Worm (Caenorhabditis elegans) whole organism, L2 larva: ENCODE results near the gene F23D12.1.

Experiments used
- F13H6.1 ChIP-seq: sonication (generic microtip); optimal IDR thresholded peaks from 2 replicates; lab custom pipeline; 2016; ENCODE audit warnings: missing genetic modification characterization, missing compliant biosample characterization
- R02D3.7 ChIP-seq: fragments of 150-350 bp; optimal IDR thresholded peaks from 2 replicates; lab custom pipeline; 2014; ENCODE audit warnings: missing biosample characterization, missing genetic modification characterization
- ZK546.5 ChIP-seq: sonication (generic microtip); optimal IDR thresholded peaks from 2 replicates; lab custom pipeline; 2017; ENCODE audit warnings: missing biosample characterization, missing genetic modification characterization
- alr-1 ChIP-seq: fragments of 150-350 bp; optimal IDR thresholded peaks from 2 replicates; lab custom pipeline; 2014; ENCODE audit warnings: missing biosample characterization, missing genetic modification characterization
- ama-1 ChIP-seq: fragments of 150-350 bp; optimal IDR thresholded peaks from 2 replicates; lab custom pipeline; 2018; ENCODE audit warnings: inconsistent platforms
- ceh-16 ChIP-seq: fragments of 150-350 bp; optimal IDR thresholded peaks from 2 replicates; lab custom pipeline; 2014; ENCODE audit warnings: missing biosample characterization, missing genetic modification characterization
- ceh-82 ChIP-seq: fragments of 150-350 bp; optimal IDR thresholded peaks from 2 replicates; lab custom pipeline; 2014; ENCODE audit warnings: missing biosample characterization, missing genetic modification characterization
- crh-2 ChIP-seq: sonication (generic microtip); optimal IDR thresholded peaks from 2 replicates; lab custom pipeline; 2017; ENCODE audit warnings: missing biosample characterization, missing genetic modification characterization
- elt-1 ChIP-seq: fragments of 150-350 bp; optimal IDR thresholded peaks from 2 replicates; lab custom pipeline; 2014; ENCODE audit warnings: missing biosample characterization, missing genetic modification characterization
- fos-1 ChIP-seq: fragments of 150-350 bp; optimal IDR thresholded peaks from 2 replicates; lab custom pipeline; 2014; ENCODE audit warnings: missing biosample characterization, missing genetic modification characterization
- gmeb-1 ChIP-seq: fragments of 150-350 bp; optimal IDR thresholded peaks from 2 replicates; lab custom pipeline; 2014; ENCODE audit warnings: missing biosample characterization, missing genetic modification characterization
- lin-11 ChIP-seq: fragments of 150-350 bp; sonication (generic microtip); optimal IDR thresholded peaks from 2 replicates; lab custom pipeline; 2014; ENCODE audit warnings: missing biosample characterization, missing genetic modification characterization, inconsistent platforms, mixed read lengths
- lin-13 ChIP-seq: fragments of 150-350 bp; optimal IDR thresholded peaks from 2 replicates; lab custom pipeline; 2014; ENCODE audit warnings: missing biosample characterization, missing genetic modification reagents, missing genetic modification characterization
- lin-39 ChIP-seq: fragments of 150-350 bp; optimal IDR thresholded peaks from 2 replicates; lab custom pipeline; 2014; ENCODE audit warnings: missing biosample characterization, missing genetic modification reagents, missing genetic modification characterization
- lsy-2 ChIP-seq, 2 experiments: fragments of 150-350 bp in 1 of 2; sonication (generic microtip) in 1 of 2; optimal IDR thresholded peaks; 2 replicates each; lab custom pipeline; 2014 to 2017; ENCODE audit warnings: missing biosample characterization in 2 of 2, missing genetic modification characterization in 2 of 2
- mab-5 ChIP-seq: fragments of 150-350 bp; optimal IDR thresholded peaks from 2 replicates; lab custom pipeline; 2014; ENCODE audit warnings: missing biosample characterization, missing genetic modification characterization
- mbf-1 ChIP-seq: sonication (generic microtip); optimal IDR thresholded peaks from 2 replicates; lab custom pipeline; 2017; ENCODE audit warnings: missing biosample characterization, missing genetic modification characterization
- mdl-1 ChIP-seq, 2 experiments: fragments of 150-350 bp in 1 of 2; sonication (generic microtip) in 1 of 2; optimal IDR thresholded peaks; 2 replicates each; lab custom pipeline; 2017; ENCODE audit warnings: missing biosample characterization in 2 of 2, missing genetic modification characterization in 2 of 2
- nhr-10 ChIP-seq: sonication (generic microtip); optimal IDR thresholded peaks from 2 replicates; lab custom pipeline; 2017; ENCODE audit warnings: missing biosample characterization, missing genetic modification characterization
- nhr-11 ChIP-seq: fragments of 150-350 bp; optimal IDR thresholded peaks from 2 replicates; lab custom pipeline; 2014; ENCODE audit warnings: missing biosample characterization, missing genetic modification characterization
- nhr-12 ChIP-seq: fragments of 150-350 bp; optimal IDR thresholded peaks from 2 replicates; lab custom pipeline; 2014; ENCODE audit warnings: missing biosample characterization, missing genetic modification characterization
- nhr-129 ChIP-seq: fragments of 150-350 bp; optimal IDR thresholded peaks from 2 replicates; lab custom pipeline; 2014; ENCODE audit warnings: missing biosample characterization, missing genetic modification characterization
- nhr-21 ChIP-seq: fragments of 150-350 bp; optimal IDR thresholded peaks from 2 replicates; lab custom pipeline; 2014; ENCODE audit warnings: missing biosample characterization, missing genetic modification characterization
- nhr-23 ChIP-seq: fragments of 150-350 bp; optimal IDR thresholded peaks from 2 replicates; lab custom pipeline; 2014; ENCODE audit warnings: missing biosample characterization, missing genetic modification reagents, missing genetic modification characterization
- nhr-237 ChIP-seq: fragments of 150-350 bp; optimal IDR thresholded peaks from 2 replicates; lab custom pipeline; 2014; ENCODE audit warnings: missing biosample characterization, missing genetic modification characterization
- nhr-25 ChIP-seq: fragments of 150-350 bp; sonication (generic microtip); optimal IDR thresholded peaks from 3 replicates; lab custom pipeline; 2014; ENCODE audit warnings: missing biosample characterization, missing genetic modification characterization
- nhr-6 ChIP-seq: fragments of 150-350 bp; optimal IDR thresholded peaks from 2 replicates; lab custom pipeline; 2014; ENCODE audit warnings: missing biosample characterization, missing genetic modification characterization
- nhr-77 ChIP-seq: fragments of 150-350 bp; optimal IDR thresholded peaks from 2 replicates; lab custom pipeline; 2014; ENCODE audit warnings: missing biosample characterization, missing genetic modification characterization
- peb-1 ChIP-seq: fragments of 150-350 bp; optimal IDR thresholded peaks from 2 replicates; lab custom pipeline; 2014; ENCODE audit warnings: missing biosample characterization, missing genetic modification characterization
- sem-4 ChIP-seq: fragments of 150-350 bp; optimal IDR thresholded peaks from 2 replicates; lab custom pipeline; 2014; ENCODE audit warnings: missing biosample characterization, missing genetic modification reagents, missing genetic modification characterization
- sma-3 ChIP-seq: sonication (generic microtip); optimal IDR thresholded peaks from 2 replicates; lab custom pipeline; 2016; ENCODE audit warnings: missing genetic modification reagents, missing genetic modification characterization, missing compliant biosample characterization
- snpc-4 ChIP-seq: fragments of 150-350 bp; optimal IDR thresholded peaks from 2 replicates; lab custom pipeline; 2014; ENCODE audit warnings: missing biosample characterization, missing genetic modification characterization
- unc-39 ChIP-seq: fragments of 150-350 bp; optimal IDR thresholded peaks from 2 replicates; lab custom pipeline; 2014; ENCODE audit warnings: missing biosample characterization, missing genetic modification characterization
- unc-55 ChIP-seq: fragments of 150-350 bp; sonication (generic microtip); optimal IDR thresholded peaks from 3 replicates; lab custom pipeline; 2014; ENCODE audit warnings: missing biosample characterization, missing genetic modification reagents, missing genetic modification characterization
- unc-62 ChIP-seq: fragments of 150-350 bp; optimal IDR thresholded peaks from 2 replicates; lab custom pipeline; 2014; ENCODE audit warnings: missing biosample characterization, missing genetic modification reagents, missing genetic modification characterization
- zag-1 ChIP-seq: fragments of 150-350 bp; optimal IDR thresholded peaks from 2 replicates; lab custom pipeline; 2014; ENCODE audit warnings: missing biosample characterization, missing genetic modification characterization
- ztf-11 ChIP-seq: sonication (generic microtip); optimal IDR thresholded peaks from 2 replicates; lab custom pipeline; 2017; ENCODE audit warnings: missing biosample characterization, missing genetic modification characterization

Gene F23D12.1

ce11 chrX:14424673-14425072, 3.3 kb downstream of the F23D12.1 start, which contains the start of gene F23D12.11:
TSS of gene F23D12.11 (minus strand) at chrX:14424751.
- TF ChIP-seq nhr-129 (tag; lab: Kevin White, UChicago) (no peak), R02D3.7 (tag; lab: Kevin White, UChicago) (no peak), nhr-237 (tag; lab: Kevin White, UChicago) (no peak), lin-13 (GFP tag; lab: Kevin White, UChicago) (no peak), lin-11 (tag; lab: Kevin White, UChicago) (no peak), snpc-4 (tag; lab: Kevin White, UChicago) (no peak), nhr-77 (tag; lab: Kevin White, UChicago) (no peak), nhr-10 (tag; lab: Kevin White, UChicago) (no peak), ceh-82 (tag; lab: Kevin White, UChicago) (no peak)
- TF ChIP-seq, all 48 proteins: peak for 0

- TF ChIP-seq mab-5 (no peak), sem-4 (tag; lab: Kevin White, UChicago) (no peak), ceh-82 (tag; lab: Kevin White, UChicago) (no peak), ztf-11 (tag; lab: Kevin White, UChicago) (no peak), alr-1 (tag; lab: Kevin White, UChicago) (no peak), ceh-16 (tag; lab: Kevin White, UChicago) (no peak), F13H6.1 (tag; lab: Kevin White, UChicago) (no peak), nhr-6 (tag; lab: Kevin White, UChicago) (no peak), crh-2 (tag; lab: Kevin White, UChicago) (no peak), zag-1 (no peak), lin-13 (GFP tag; lab: Kevin White, UChicago) (no peak), nhr-21 (tag; lab: Kevin White, UChicago) (no peak), R02D3.7 (tag; lab: Kevin White, UChicago) (no peak), sma-3 (GFP tag; lab: Kevin White, UChicago) (no peak), unc-39 (tag; lab: Kevin White, UChicago) (no peak)
These were observed 3.8 kb downstream of the F23D12.1 start for ce11 chrX:14424186-14424585.

- TF ChIP-seq mbf-1 (tag; lab: Kevin White, UChicago) (no peak), fos-1 (tag; lab: Kevin White, UChicago) (no peak), F13H6.1 (tag; lab: Kevin White, UChicago) (no peak)
These were observed 4.8 kb downstream of the F23D12.1 start, which contains the start of gene fipr-3 for ce11 chrX:14423105-14423504. TSS of gene fipr-3 (plus strand) at chrX:14423405.

- TF ChIP-seq F13H6.1 (tag; lab: Kevin White, UChicago) (no peak), nhr-25 (tag; lab: Kevin White, UChicago) (no peak), lin-39 (tag; lab: Kevin White, UChicago) (no peak), crh-2 (tag; lab: Kevin White, UChicago) (no peak), R02D3.7 (tag; lab: Kevin White, UChicago) (no peak), mbf-1 (tag; lab: Kevin White, UChicago) (no peak), nhr-23 (tag; lab: Kevin White, UChicago) (no peak), nhr-10 (tag; lab: Kevin White, UChicago) (no peak), elt-1 (no peak), nhr-11 (tag; lab: Kevin White, UChicago) (no peak), alr-1 (tag; lab: Kevin White, UChicago) (no peak), mdl-1 (tag; optimal IDR thresholded peaks at IDR 0.05; lab: Kevin White, UChicago) (no peak), sma-3 (GFP tag; lab: Kevin White, UChicago) (no peak), nhr-12 (tag; lab: Kevin White, UChicago) (no peak), unc-55 (no peak), ZK546.5 (tag; lab: Kevin White, UChicago) (no peak), fos-1 (tag; lab: Kevin White, UChicago) (no peak)
These were observed 6.4 kb downstream of the F23D12.1 start, which contains the start of gene F23D12.2 for ce11 chrX:14421529-14421982. TSS of gene F23D12.2 (minus strand) at chrX:14421579.

ce11 chrX:14415641-14416040, 12.3 kb downstream of the F23D12.1 start, which contains the start of gene F23D12.10:
TSS of gene F23D12.10 (minus strand) at chrX:14415741.
- TF ChIP-seq ZK546.5 (tag; lab: Kevin White, UChicago): no peak
- no peak for TF ChIP-seq peb-1 (tag; lab: Kevin White, UChicago)
- no peak for TF ChIP-seq ama-1 (lab: Kevin White, UChicago)
- TF ChIP-seq sem-4 (tag; lab: Kevin White, UChicago): no peak
- no peak for TF ChIP-seq alr-1 (tag; lab: Kevin White, UChicago)
- no peak for TF ChIP-seq sma-3 (GFP tag; lab: Kevin White, UChicago)
- TF ChIP-seq nhr-129 (tag; lab: Kevin White, UChicago): no peak
- TF ChIP-seq lsy-2 (tag; optimal IDR thresholded peaks at IDR 0.05; lab: Kevin White, UChicago): no peak
- no peak for TF ChIP-seq unc-55
- TF ChIP-seq nhr-6 (tag; lab: Kevin White, UChicago): no peak
- no peak for TF ChIP-seq ceh-16 (tag; lab: Kevin White, UChicago)
- TF ChIP-seq unc-62 (GFP tag; lab: Kevin White, UChicago): no peak
- TF ChIP-seq nhr-21 (tag; lab: Kevin White, UChicago): no peak
- TF ChIP-seq gmeb-1: no peak
- TF ChIP-seq mab-5: no peak
- TF ChIP-seq, all 48 proteins: peak for 0
